Fruit fly (Drosophila melanogaster): ENCODE measurements around the gene CTCF.

dm6 chr3L:7356386-7357117 lies at the start of gene CTCF:
- TF ChIP-seq CG14711 (tag; optimal IDR thresholded peaks at IDR 0.05): peak; percentile 22
- no peak for TF ChIP-seq CG1620 (GFP tag; optimal IDR thresholded peaks at IDR 0.05)
- TF ChIP-seq Crg-1 (GFP tag; optimal IDR thresholded peaks at IDR 0.05): no peak
- TF ChIP-seq CG5204 (GFP tag; optimal IDR thresholded peaks at IDR 0.05): no peak
- no peak for TF ChIP-seq ovo (GFP tag; optimal IDR thresholded peaks at IDR 0.05)
